Fruit fly (Drosophila melanogaster): ENCODE results near the gene mask.

mask gene

dm6 chr3R:24218565-24218964 lies 11.8 kb upstream of the mask start, which contains the start of gene CG17786:
CG17786 (minus strand) TSS chr3R:24218718.
- TF ChIP-seq CG14711 (tag; optimal IDR thresholded peaks at IDR 0.05), result no peak
- TF ChIP-seq cic (GFP tag; optimal IDR thresholded peaks at IDR 0.05), result no peak
- no peak for TF ChIP-seq kay (GFP tag; ENCODE audit: borderline replicate concordance)
- peak; percentile 11 for TF ChIP-seq bab1 (GFP tag; optimal IDR thresholded peaks at IDR 0.05)
- TF ChIP-seq toe (GFP tag; optimal IDR thresholded peaks at IDR 0.05), result no peak
- TF ChIP-seq ovo (GFP tag; optimal IDR thresholded peaks at IDR 0.05), result no peak
- no peak for TF ChIP-seq Hr96 (GFP tag; optimal IDR thresholded peaks at IDR 0.05)
- no peak for TF ChIP-seq CG5204 (GFP tag; optimal IDR thresholded peaks at IDR 0.05)
- no peak for TF ChIP-seq CG12768 (GFP tag; optimal IDR thresholded peaks at IDR 0.05)

- TF ChIP-seq tj (GFP tag; optimal IDR thresholded peaks at IDR 0.05) (no peak), kay (GFP tag; ENCODE audit: borderline replicate concordance) (no peak), Crg-1 (GFP tag; optimal IDR thresholded peaks at IDR 0.05) (no peak), Clk (GFP tag; optimal IDR thresholded peaks at IDR 0.05) (no peak)
Measured at dm6 chr3R:24219093-24219492, 11.3 kb upstream of the mask start.

dm6 chr3R:24220845-24221244 lies 9.5 kb upstream of the mask start, which contains the start of gene cav:
cav (plus strand) TSS chr3R:24221103.
- TF ChIP-seq CG11617 (GFP tag; optimal IDR thresholded peaks at IDR 0.05) (no peak), ovo (GFP tag; optimal IDR thresholded peaks at IDR 0.05) (peak; percentile 41)

- TF ChIP-seq Mnt (GFP tag; optimal IDR thresholded peaks at IDR 0.05), result peak; percentile 45
- peak; percentile 50 for TF ChIP-seq CG7101 (tag; optimal IDR thresholded peaks at IDR 0.05)
- peak; percentile 14 for TF ChIP-seq ovo (GFP tag; optimal IDR thresholded peaks at IDR 0.05)
- TF ChIP-seq tj (GFP tag; optimal IDR thresholded peaks at IDR 0.05), result peak; percentile 23
- TF ChIP-seq Clk (GFP tag; optimal IDR thresholded peaks at IDR 0.05), result no peak
- TF ChIP-seq cic (GFP tag; optimal IDR thresholded peaks at IDR 0.05), result no peak
- TF ChIP-seq CG11617 (GFP tag; optimal IDR thresholded peaks at IDR 0.05), result peak; percentile 41
- TF ChIP-seq cnc (optimal IDR thresholded peaks at IDR 0.05), result no peak
- TF ChIP-seq toe (GFP tag; optimal IDR thresholded peaks at IDR 0.05), result peak; percentile 72
- TF ChIP-seq CG14711 (tag; optimal IDR thresholded peaks at IDR 0.05), result peak; percentile 51
- no peak for TF ChIP-seq CG7045 (GFP tag; optimal IDR thresholded peaks at IDR 0.05)
- peak; percentile 44 for TF ChIP-seq bab1 (GFP tag; optimal IDR thresholded peaks at IDR 0.05)
- peak; percentile 3 for TF ChIP-seq CG12768 (GFP tag; optimal IDR thresholded peaks at IDR 0.05)
- no peak for TF ChIP-seq CG5204 (GFP tag; optimal IDR thresholded peaks at IDR 0.05)
- TF ChIP-seq kay (GFP tag; ENCODE audit: borderline replicate concordance), result peak; percentile 93
- TF ChIP-seq CG33017 (tag; optimal IDR thresholded peaks at IDR 0.05), result peak; percentile 30
- TF ChIP-seq Hr96 (GFP tag; optimal IDR thresholded peaks at IDR 0.05), result no peak
- peak; percentile 32 for TF ChIP-seq pad (GFP tag; optimal IDR thresholded peaks at IDR 0.05)
- TF ChIP-seq Crg-1 (GFP tag; optimal IDR thresholded peaks at IDR 0.05), result peak; percentile 51
- peak; percentile 73 for TF ChIP-seq CG1620 (GFP tag; optimal IDR thresholded peaks at IDR 0.05)
Measured at dm6 chr3R:24221334-24222302, 8.7 kb upstream of the mask start, which contains the start of gene twin. twin (minus strand) TSS chr3R:24221965.

DNA sequence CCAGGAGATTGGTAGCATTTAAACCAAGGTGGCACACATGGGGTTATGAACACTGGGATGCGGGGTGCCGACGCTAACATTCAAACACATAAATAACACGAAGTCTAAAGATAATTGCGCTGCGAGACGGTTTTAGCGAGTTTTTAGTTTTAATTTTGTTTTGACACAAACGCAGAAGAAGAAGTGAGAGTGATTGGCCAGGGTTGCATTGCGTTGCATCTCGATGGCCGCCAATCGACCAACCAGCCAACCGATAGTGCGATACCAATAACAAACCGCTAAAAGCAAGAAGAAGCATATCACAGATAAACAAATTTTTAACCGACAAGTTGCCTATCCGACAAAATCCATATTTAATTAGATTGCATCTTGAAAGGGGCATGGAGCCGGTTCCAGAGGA lies 3.6 kb upstream of the mask start, which contains the start of the genes Spps and CG13609:
TSS of gene Spps (minus strand) at position 191 of the 400 bp plus-strand sequence.
TSS of gene CG13609 (plus strand) at position 280 of the 400 bp plus-strand sequence.
- TF ChIP-seq CG7045 (GFP tag; optimal IDR thresholded peaks at IDR 0.05) (no peak), tj (GFP tag; optimal IDR thresholded peaks at IDR 0.05) (peak; percentile 21), CG11617 (GFP tag; optimal IDR thresholded peaks at IDR 0.05) (peak; percentile 15), bab1 (GFP tag; optimal IDR thresholded peaks at IDR 0.05) (peak; percentile 57), ovo (GFP tag; optimal IDR thresholded peaks at IDR 0.05) (no peak), CG14711 (tag; optimal IDR thresholded peaks at IDR 0.05) (no peak), cic (GFP tag; optimal IDR thresholded peaks at IDR 0.05) (peak; percentile 65), CG7101 (tag; optimal IDR thresholded peaks at IDR 0.05) (no peak)

- TF ChIP-seq kay (GFP tag; ENCODE audit: borderline replicate concordance), result peak; percentile 71
- no peak for TF ChIP-seq CG5204 (GFP tag; optimal IDR thresholded peaks at IDR 0.05)
- TF ChIP-seq ovo (GFP tag; optimal IDR thresholded peaks at IDR 0.05), result no peak
Measured at dm6 chr3R:24228675-24229074, 1.7 kb upstream of the mask start, which contains the start of gene Acp95EF. Acp95EF (plus strand) TSS chr3R:24228975.

DNA sequence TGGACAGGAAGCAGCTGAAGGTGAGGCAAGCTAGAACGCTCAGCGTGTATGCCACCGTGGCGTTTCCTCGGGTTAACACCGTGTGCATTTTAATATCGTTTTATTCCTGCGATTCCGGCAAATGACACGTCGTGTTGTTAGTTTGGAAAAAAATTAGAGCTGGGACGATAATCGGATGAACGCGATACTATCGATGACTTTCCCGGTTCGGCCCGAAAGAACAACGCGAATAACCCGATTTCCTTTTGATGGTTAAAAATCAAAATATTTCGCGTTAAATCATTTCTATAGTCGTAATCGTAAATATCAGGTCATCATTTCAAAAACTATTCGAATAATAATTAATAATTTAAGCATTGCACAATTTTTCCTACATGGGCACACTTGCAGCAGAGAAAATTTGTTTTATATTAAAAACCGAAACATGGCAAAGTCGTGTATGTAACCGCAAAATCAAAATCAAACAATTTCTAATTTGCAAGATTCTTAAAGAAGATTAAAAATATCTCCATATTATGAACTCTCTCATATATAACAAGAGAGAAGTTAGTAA lies 416 bp upstream of the mask start, which contains the start of gene Spase22-23:
TSS of gene Spase22-23 (minus strand) at position 166 of the 553 bp plus-strand sequence.
- TF ChIP-seq cnc (optimal IDR thresholded peaks at IDR 0.05), result no peak
- TF ChIP-seq CG7101 (tag; optimal IDR thresholded peaks at IDR 0.05), result no peak
- TF ChIP-seq Mnt (GFP tag; optimal IDR thresholded peaks at IDR 0.05), result no peak
- TF ChIP-seq ovo (GFP tag; optimal IDR thresholded peaks at IDR 0.05), result no peak
- TF ChIP-seq CG5204 (GFP tag; optimal IDR thresholded peaks at IDR 0.05), result no peak
- no peak for TF ChIP-seq CG14711 (tag; optimal IDR thresholded peaks at IDR 0.05)

Data from whole organism, adult.